Fruit fly (Drosophila melanogaster) whole organism, embryonic: ENCODE data around the gene beat-Ib.
A peak's percentile ranks its signal among the peaks of the same experiment; 100 is the strongest.

Experiments used
- Aef1 ChIP-seq: fragments of 200-800 bp; sonication (Bioruptor generic); IDR thresholded peaks from 3 replicates; pipeline ENCODE4 v1.3.6; 2022; ENCODE audit warnings: missing biosample characterization, missing genetic modification characterization
- C15 ChIP-seq: fragments of 200-800 bp; sonication (Bioruptor generic); IDR thresholded peaks from 3 replicates; pipeline ENCODE4 v1.3.6; 2022; ENCODE audit warnings: missing biosample characterization, missing genetic modification characterization
- CG11093 ChIP-seq: fragments of 200-800 bp; sonication (Bioruptor generic); IDR thresholded peaks from 3 replicates; pipeline ENCODE4 v1.3.6; 2022; ENCODE audit warnings: missing biosample characterization, missing genetic modification characterization
- CG11696 ChIP-seq: fragments of 200-800 bp; sonication (Bioruptor generic); IDR thresholded peaks from 2 replicates; pipeline ENCODE4 v1.3.6; 2022; ENCODE audit warnings: missing biosample characterization, missing genetic modification characterization
- CG12299 ChIP-seq: fragments of 200-800 bp; sonication (Bioruptor generic); optimal IDR thresholded peaks from 2 replicates; lab custom pipeline; 2018; ENCODE audit warnings: missing biosample characterization, mild to moderate bottlenecking, missing genetic modification characterization
- CG15011 ChIP-seq: fragments of 200-800 bp; sonication (Bioruptor generic); optimal IDR thresholded peaks from 3 replicates; lab custom pipeline; 2018; ENCODE audit warnings: missing biosample characterization, mild to moderate bottlenecking, missing genetic modification characterization
- CG15269 ChIP-seq: fragments of 200-800 bp; sonication (Bioruptor generic); optimal IDR thresholded peaks from 2 replicates; lab custom pipeline; 2018; ENCODE audit warnings: missing biosample characterization, mild to moderate bottlenecking, missing genetic modification characterization, moderate library complexity
- CG15601 ChIP-seq: fragments of 200-800 bp; sonication (Bioruptor generic); optimal IDR thresholded peaks from 3 replicates; lab custom pipeline; 2019; ENCODE audit warnings: missing biosample characterization, mild to moderate bottlenecking, missing genetic modification characterization, moderate library complexity
- CG17359 ChIP-seq: fragments of 200-800 bp; sonication (Bioruptor generic); optimal IDR thresholded peaks from 3 replicates; lab custom pipeline; 2018; ENCODE audit warnings: missing biosample characterization, mild to moderate bottlenecking, missing genetic modification characterization, moderate library complexity
- CG17802 ChIP-seq: fragments of 200-800 bp; sonication (Bioruptor generic); optimal IDR thresholded peaks from 2 replicates; lab custom pipeline; 2018; ENCODE audit warnings: missing biosample characterization, mild to moderate bottlenecking, missing genetic modification characterization, moderate library complexity
- CG18476 ChIP-seq: fragments of 200-800 bp; sonication (Bioruptor generic); optimal IDR thresholded peaks from 2 replicates; lab custom pipeline; 2016; ENCODE audit warnings: missing biosample characterization, mild to moderate bottlenecking, missing genetic modification characterization
- CG18599 ChIP-seq: fragments of 200-800 bp; sonication (Bioruptor generic); optimal IDR thresholded peaks from 3 replicates; lab custom pipeline; 2017; ENCODE audit warnings: missing biosample characterization, missing genetic modification characterization, mild to moderate bottlenecking, moderate library complexity, missing genetic modification reagents
- CG2120 ChIP-seq: fragments of 200-800 bp; sonication (Bioruptor generic); optimal IDR thresholded peaks from 3 replicates; lab custom pipeline; 2016; ENCODE audit warnings: missing biosample characterization, missing genetic modification characterization
- CG30403 ChIP-seq: fragments of 200-800 bp; sonication (Bioruptor generic); optimal IDR thresholded peaks from 3 replicates; lab custom pipeline; 2016; ENCODE audit warnings: missing biosample characterization, missing genetic modification characterization
- CG31388 ChIP-seq: fragments of 200-800 bp; sonication (Bioruptor generic); optimal IDR thresholded peaks from 2 replicates; lab custom pipeline; 2016; ENCODE audit warnings: missing biosample characterization, missing genetic modification characterization
- CG34224 ChIP-seq: fragments of 200-800 bp; sonication (Bioruptor generic); IDR thresholded peaks from 3 replicates; pipeline ENCODE4 v1.3.6; 2022; ENCODE audit warnings: missing biosample characterization, missing genetic modification characterization; ENCODE audit not compliant: partially characterized antibody
- CG42726 ChIP-seq: fragments of 200-800 bp; sonication (Bioruptor generic); IDR thresholded peaks from 2 replicates; pipeline ENCODE4 v1.3.6; 2022; ENCODE audit warnings: missing biosample characterization, missing genetic modification characterization; ENCODE audit not compliant: partially characterized antibody
- CG4328 ChIP-seq: fragments of 200-800 bp; sonication (Bioruptor generic); optimal IDR thresholded peaks from 3 replicates; lab custom pipeline; 2017; ENCODE audit warnings: missing biosample characterization, missing genetic modification reagents, missing genetic modification characterization
- CG43689 ChIP-seq: fragments of 200-800 bp; sonication (Bioruptor generic); IDR thresholded peaks from 2 replicates; pipeline ENCODE4 v1.3.6; 2022; ENCODE audit warnings: missing biosample characterization, missing genetic modification characterization
- CG6272 ChIP-seq: fragments of 200-800 bp; sonication (Bioruptor generic); IDR thresholded peaks from 2 replicates; pipeline ENCODE4 v1.3.6; 2022; ENCODE audit warnings: missing biosample characterization, missing genetic modification characterization
- CG6683 ChIP-seq: fragments of 200-800 bp; sonication (Bioruptor generic); optimal IDR thresholded peaks from 2 replicates; lab custom pipeline; 2017; ENCODE audit warnings: missing biosample characterization, mild to moderate bottlenecking, missing genetic modification characterization, missing genetic modification reagents
- CG7357 ChIP-seq: fragments of 200-800 bp; sonication (Bioruptor generic); IDR thresholded peaks from 3 replicates; pipeline ENCODE4 v1.3.6; 2022; ENCODE audit warnings: missing biosample characterization, missing genetic modification characterization
- CG8478 ChIP-seq: fragments of >200 bp; optimal IDR thresholded peaks from 2 replicates; lab custom pipeline; 2018
- Camta ChIP-seq: fragments of 200-800 bp; sonication (Bioruptor generic); optimal IDR thresholded peaks from 2 replicates; lab custom pipeline; 2016; ENCODE audit warnings: missing biosample characterization, missing genetic modification characterization
- Dad ChIP-seq: fragments of 200-800 bp; sonication (Bioruptor generic); optimal IDR thresholded peaks from 3 replicates; lab custom pipeline; 2016; ENCODE audit warnings: missing biosample characterization, missing genetic modification characterization
- Dek ChIP-seq: fragments of 200-800 bp; sonication (Bioruptor generic); optimal IDR thresholded peaks from 3 replicates; lab custom pipeline; 2019; ENCODE audit warnings: missing biosample characterization, mild to moderate bottlenecking, missing genetic modification characterization, moderate library complexity
- Dp ChIP-seq: fragments of 200-800 bp; sonication (Bioruptor generic); optimal IDR thresholded peaks from 2 replicates; lab custom pipeline; 2018; ENCODE audit warnings: missing biosample characterization, mild to moderate bottlenecking, missing genetic modification characterization, moderate library complexity
- Hand ChIP-seq: fragments of 200-800 bp; sonication (Bioruptor generic); optimal IDR thresholded peaks from 2 replicates; lab custom pipeline; 2017; ENCODE audit warnings: mild to moderate bottlenecking, missing biosample characterization, missing genetic modification reagents, missing genetic modification characterization
- MTF-1 ChIP-seq: fragments of 200-800 bp; sonication (Bioruptor generic); optimal IDR thresholded peaks from 2 replicates; lab custom pipeline; 2018; ENCODE audit warnings: missing biosample characterization, mild to moderate bottlenecking, missing genetic modification characterization, borderline replicate concordance
- Nf-YB ChIP-seq: fragments of 200-800 bp; sonication (Bioruptor generic); optimal IDR thresholded peaks from 3 replicates; lab custom pipeline; 2019; ENCODE audit warnings: missing biosample characterization, mild to moderate bottlenecking, missing genetic modification characterization, moderate library complexity
- Pdp1 ChIP-seq, 2 experiments: fragments of 200-800 bp; sonication (Bioruptor generic); optimal IDR thresholded peaks; 3 replicates each; lab custom pipeline; 2016; ENCODE audit warnings: missing biosample characterization in 2 of 2, missing genetic modification characterization in 2 of 2, mild to moderate bottlenecking in 1 of 2, moderate library complexity in 1 of 2
- Side ChIP-seq: fragments of 200-800 bp; sonication (Bioruptor generic); optimal IDR thresholded peaks from 2 replicates; lab custom pipeline; 2016; ENCODE audit warnings: missing biosample characterization, missing genetic modification characterization
- Taf1 ChIP-seq: fragments of 200-800 bp; sonication (Bioruptor generic); IDR thresholded peaks from 2 replicates; pipeline ENCODE4 v1.3.6; 2022; ENCODE audit warnings: missing biosample characterization, missing genetic modification characterization
- Xbp1 ChIP-seq: fragments of 200-800 bp; sonication (Bioruptor generic); optimal IDR thresholded peaks from 3 replicates; lab custom pipeline; 2016; ENCODE audit warnings: missing biosample characterization, mild to moderate bottlenecking, missing genetic modification characterization
- abd-A ChIP-seq: fragments of 200-800 bp; sonication (Bioruptor generic); optimal IDR thresholded peaks from 3 replicates; lab custom pipeline; 2019; ENCODE audit warnings: missing biosample characterization, mild to moderate bottlenecking, missing genetic modification characterization, moderate library complexity
- ato ChIP-seq: fragments of 200-800 bp; sonication (Bioruptor generic); IDR thresholded peaks from 2 replicates; pipeline ENCODE4 v1.3.6; 2022; ENCODE audit warnings: missing biosample characterization, missing genetic modification characterization; ENCODE audit not compliant: partially characterized antibody
- az2 ChIP-seq: fragments of 200-800 bp; sonication (Bioruptor generic); optimal IDR thresholded peaks from 3 replicates; lab custom pipeline; 2016; ENCODE audit warnings: missing biosample characterization, missing genetic modification characterization
- disco-r ChIP-seq: fragments of 200-800 bp; sonication (Bioruptor generic); optimal IDR thresholded peaks from 2 replicates; lab custom pipeline; 2016; ENCODE audit warnings: missing biosample characterization, missing genetic modification characterization
- dmrt99B ChIP-seq: fragments of 200-800 bp; sonication (Bioruptor generic); optimal IDR thresholded peaks from 2 replicates; lab custom pipeline; 2018; ENCODE audit warnings: missing biosample characterization, mild to moderate bottlenecking, missing genetic modification characterization, moderate library complexity
- gfzf ChIP-seq: fragments of 200-800 bp; sonication (Bioruptor generic); optimal IDR thresholded peaks from 2 replicates; lab custom pipeline; 2016; ENCODE audit warnings: missing biosample characterization, mild to moderate bottlenecking, missing genetic modification characterization, moderate library complexity
- ham ChIP-seq: fragments of 200-800 bp; sonication (Bioruptor generic); IDR thresholded peaks from 2 replicates; pipeline ENCODE4 v1.3.6; 2022; ENCODE audit warnings: missing biosample characterization, missing genetic modification characterization
- hb ChIP-seq: fragments of 200-800 bp; sonication (Bioruptor generic); IDR thresholded peaks from 3 replicates; pipeline ENCODE4 v1.3.6; 2022; ENCODE audit warnings: missing biosample characterization, missing genetic modification characterization; ENCODE audit not compliant: partially characterized antibody
- odd ChIP-seq: fragments of 200-800 bp; sonication (Bioruptor generic); optimal IDR thresholded peaks from 2 replicates; lab custom pipeline; 2017; ENCODE audit warnings: missing biosample characterization, mild to moderate bottlenecking, missing genetic modification characterization
- pho ChIP-seq: fragments of 200-800 bp; sonication (Bioruptor generic); optimal IDR thresholded peaks from 2 replicates; lab custom pipeline; 2016; ENCODE audit warnings: missing biosample characterization, missing genetic modification characterization
- slou ChIP-seq: fragments of 200-800 bp; sonication (Bioruptor generic); optimal IDR thresholded peaks from 3 replicates; lab custom pipeline; 2016; ENCODE audit warnings: missing biosample characterization, missing genetic modification characterization
- tna ChIP-seq: fragments of 200-800 bp; sonication (Bioruptor generic); IDR thresholded peaks from 2 replicates; pipeline ENCODE4 v1.3.6; 2022; ENCODE audit warnings: missing biosample characterization, missing genetic modification characterization; ENCODE audit not compliant: partially characterized antibody
- vfl ChIP-seq: fragments of 200-800 bp; sonication (Bioruptor generic); optimal IDR thresholded peaks from 2 replicates; lab custom pipeline; 2016; ENCODE audit warnings: missing biosample characterization, missing genetic modification characterization
- wor ChIP-seq: fragments of 200-800 bp; sonication (Bioruptor generic); IDR thresholded peaks from 2 replicates; pipeline ENCODE4 v1.3.6; 2022; ENCODE audit warnings: missing biosample characterization, missing genetic modification characterization
- yki ChIP-seq: fragments of >200 bp; optimal IDR thresholded peaks from 3 replicates; lab custom pipeline; 2018

beat-Ib gene

DNA sequence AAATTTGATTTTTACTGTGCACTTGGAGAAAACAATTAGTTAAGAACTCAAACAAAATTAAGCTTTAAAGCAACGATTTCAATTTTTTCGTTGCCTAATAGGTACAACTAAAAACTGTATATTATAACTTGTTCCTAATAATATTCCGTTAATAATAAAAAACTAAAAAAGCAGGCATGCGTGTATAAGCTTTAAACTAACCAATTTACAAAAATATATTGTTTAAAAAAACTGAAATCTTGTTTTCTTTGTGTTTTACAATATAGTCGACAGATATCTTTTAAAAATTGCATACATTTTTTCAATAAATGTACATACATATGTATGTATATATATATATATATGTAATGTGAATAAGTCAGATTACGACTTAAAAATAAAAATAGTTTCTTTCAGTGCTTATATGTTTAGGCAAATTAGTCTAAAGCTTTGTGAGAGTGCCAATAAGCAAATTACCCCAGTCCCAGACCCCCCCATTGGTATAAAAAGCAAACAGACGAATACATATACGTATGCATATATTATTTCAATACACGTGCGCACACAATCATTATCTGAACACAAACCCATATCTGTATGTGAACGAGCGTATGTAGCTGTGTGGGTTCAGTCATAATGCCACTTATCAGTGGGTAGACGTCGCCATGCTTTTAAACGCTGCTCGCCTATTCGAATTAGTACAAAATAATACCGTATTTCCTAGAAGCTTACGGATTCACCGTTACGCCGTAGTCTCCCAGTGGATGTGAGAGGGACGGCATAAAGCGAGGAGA, 49.1 kb downstream of the beat-Ib start (continued):
- TF ChIP-seq CG6683 (GFP tag; lab: Kevin White, UChicago): no peak
- peak; percentile 52; the same call in 1 of the 3 replicates for TF ChIP-seq CG7357 (GFP tag; lab: Robert Waterston, UW)
- no peak for TF ChIP-seq CG34224
- TF ChIP-seq Hand (GFP tag; lab: Kevin White, UChicago): no peak
- TF ChIP-seq ham (GFP tag; lab: Robert Waterston, UW): no peak
- no peak for TF ChIP-seq Dp
- no peak for TF ChIP-seq CG43689 (GFP tag; lab: Robert Waterston, UW)
- peak; percentile 86 for TF ChIP-seq dmrt99B (tag; lab: Kevin White, UChicago)
- TF ChIP-seq CG11093 (GFP tag; lab: Robert Waterston, UW): 0 out of 3 replicates have a peak, but pooled peaks have one; percentile 16
- peak; percentile 83 for TF ChIP-seq CG15269 (tag; lab: Kevin White, UChicago)
- TF ChIP-seq gfzf (GFP tag; lab: Kevin White, UChicago): no peak
- peak; percentile 80 for TF ChIP-seq CG15601 (tag; lab: Kevin White, UChicago)
- TF ChIP-seq Aef1 (GFP tag; lab: Robert Waterston, UW): no peak
- peak; percentile 67 for TF ChIP-seq Nf-YB (GFP tag; lab: Kevin White, UChicago)
- TF ChIP-seq yki (lab: Kevin White, UChicago): no peak
- TF ChIP-seq CG42726 (GFP tag; lab: Robert Waterston, UW): peak; percentile 50; the same call in 1 of the 2 replicates
- TF ChIP-seq CG4328 (GFP tag; lab: Kevin White, UChicago): peak; percentile 46
- TF ChIP-seq Dad: no peak
- no peak for TF ChIP-seq CG12299 (tag; lab: Kevin White, UChicago)
- TF ChIP-seq CG30403 (GFP tag; lab: Kevin White, UChicago): peak; percentile 80
- TF ChIP-seq Side (GFP tag; lab: Kevin White, UChicago): no peak
- TF ChIP-seq CG31388 (GFP tag; lab: Kevin White, UChicago): no peak
- TF ChIP-seq abd-A (tag; lab: Kevin White, UChicago): peak; percentile 98
- TF ChIP-seq ato: no peak
- peak; percentile 20 for TF ChIP-seq CG18599 (GFP tag; lab: Kevin White, UChicago)
- peak; percentile 63 for TF ChIP-seq az2
- TF ChIP-seq slou (GFP tag; lab: Kevin White, UChicago): peak; percentile 26
- TF ChIP-seq CG11696: 0 out of 2 replicates have a peak, but pooled peaks have one; percentile 12
- TF ChIP-seq CG15011 (GFP tag; lab: Kevin White, UChicago): no peak
- no peak for TF ChIP-seq hb (GFP tag; lab: Robert Waterston, UW)
- no peak for TF ChIP-seq vfl
- peak; percentile 64 for TF ChIP-seq odd (GFP tag; lab: Kevin White, UChicago)
- TF ChIP-seq Taf1 (GFP tag; lab: Robert Waterston, UW): no peak
- peak; percentile 67 for TF ChIP-seq Xbp1 (GFP tag; lab: Kevin White, UChicago)
- TF ChIP-seq C15 (GFP tag; lab: Robert Waterston, UW): no peak
- peak; percentile 7 for TF ChIP-seq CG18476 (GFP tag; lab: Kevin White, UChicago)
- peak; percentile 38; the same call in 1 of the 2 replicates for TF ChIP-seq tna (GFP tag; lab: Robert Waterston, UW)
- no peak for TF ChIP-seq CG17802 (tag; lab: Kevin White, UChicago)
- peak; percentile 72 for TF ChIP-seq CG17359 (tag; lab: Kevin White, UChicago)
- TF ChIP-seq MTF-1 (GFP tag; lab: Kevin White, UChicago): peak; percentile 18
- peak; percentile 45; the same call in 1 of the 2 replicates for TF ChIP-seq CG6272 (GFP tag; lab: Robert Waterston, UW)
- no peak for TF ChIP-seq CG8478 (lab: Kevin White, UChicago)
- TF ChIP-seq Camta (GFP tag; lab: Kevin White, UChicago): no peak
- TF ChIP-seq disco-r: no peak
- peak; percentile 26 for TF ChIP-seq pho (GFP tag; lab: Kevin White, UChicago)
- peak; percentile 70 for TF ChIP-seq Dek (tag; lab: Kevin White, UChicago)
- peak; percentile 51; the same call in 1 of the 2 replicates for TF ChIP-seq wor (GFP tag; lab: Robert Waterston, UW)
- peak; percentile 18 to 91 for TF ChIP-seq Pdp1 (GFP tag; optimal IDR thresholded peaks at IDR 0.05; lab: Kevin White, UChicago)
- peak; percentile 28 for TF ChIP-seq CG2120 (GFP tag; lab: Kevin White, UChicago)
